Fruit fly (Drosophila melanogaster) whole organism, embryonic: ENCODE results near the gene CG14102.

ENCODE experiments used
- Adf1 ChIP-seq: fragments of 200-800 bp; sonication (Bioruptor generic); IDR thresholded peaks from 2 replicates; pipeline ENCODE4 v1.3.6; 2022; ENCODE audit warnings: missing biosample characterization, missing genetic modification characterization
- B-H1 ChIP-seq: fragments of 200-800 bp; sonication (Bioruptor generic); IDR thresholded peaks from 3 replicates; pipeline ENCODE4 v1.3.6; 2022; ENCODE audit warnings: missing biosample characterization, missing genetic modification characterization
- BtbVII ChIP-seq: fragments of 200-800 bp; sonication (Bioruptor generic); optimal IDR thresholded peaks from 3 replicates; lab custom pipeline; 2017; ENCODE audit warnings: missing biosample characterization, mild to moderate bottlenecking, missing genetic modification characterization
- CG12071 ChIP-seq: fragments of 200-800 bp; sonication (Bioruptor generic); optimal IDR thresholded peaks from 3 replicates; lab custom pipeline; 2018; ENCODE audit warnings: missing biosample characterization, mild to moderate bottlenecking, missing genetic modification characterization
- CG12391 ChIP-seq: fragments of 200-800 bp; sonication (Bioruptor generic); optimal IDR thresholded peaks from 3 replicates; lab custom pipeline; 2018; ENCODE audit warnings: missing biosample characterization, mild to moderate bottlenecking, missing genetic modification characterization, moderate library complexity
- CG13624 ChIP-seq: fragments of 200-800 bp; sonication (Bioruptor generic); optimal IDR thresholded peaks from 2 replicates; lab custom pipeline; 2016; ENCODE audit warnings: missing biosample characterization, missing genetic modification characterization
- CG13894 ChIP-seq: fragments of 200-800 bp; sonication (Bioruptor generic); optimal IDR thresholded peaks from 3 replicates; lab custom pipeline; 2018; ENCODE audit warnings: missing biosample characterization, mild to moderate bottlenecking, missing genetic modification characterization, moderate library complexity
- CG14710 ChIP-seq: fragments of 200-800 bp; sonication (Bioruptor generic); optimal IDR thresholded peaks from 3 replicates; lab custom pipeline; 2019; ENCODE audit warnings: missing biosample characterization, mild to moderate bottlenecking, missing genetic modification characterization, moderate library complexity
- CG15011 ChIP-seq: fragments of 200-800 bp; sonication (Bioruptor generic); optimal IDR thresholded peaks from 3 replicates; lab custom pipeline; 2018; ENCODE audit warnings: missing biosample characterization, mild to moderate bottlenecking, missing genetic modification characterization
- CG1603 ChIP-seq: fragments of 200-800 bp; sonication (Bioruptor generic); optimal IDR thresholded peaks from 2 replicates; lab custom pipeline; 2019; ENCODE audit warnings: missing biosample characterization, mild to moderate bottlenecking, missing genetic modification characterization, moderate library complexity
- CG17802 ChIP-seq: fragments of 200-800 bp; sonication (Bioruptor generic); optimal IDR thresholded peaks from 2 replicates; lab custom pipeline; 2018; ENCODE audit warnings: missing biosample characterization, mild to moderate bottlenecking, missing genetic modification characterization, moderate library complexity
- CG1792 ChIP-seq: fragments of 200-800 bp; sonication (Bioruptor generic); optimal IDR thresholded peaks from 2 replicates; lab custom pipeline; 2016; ENCODE audit warnings: missing biosample characterization, missing genetic modification characterization
- CG1832 ChIP-seq: fragments of 200-800 bp; sonication (Bioruptor generic); optimal IDR thresholded peaks from 2 replicates; lab custom pipeline; 2017; ENCODE audit warnings: missing biosample characterization, mild to moderate bottlenecking, missing genetic modification characterization, inconsistent platforms
- CG2120 ChIP-seq: fragments of 200-800 bp; sonication (Bioruptor generic); optimal IDR thresholded peaks from 3 replicates; lab custom pipeline; 2016; ENCODE audit warnings: missing biosample characterization, missing genetic modification characterization
- CG2712 ChIP-seq: fragments of 200-800 bp; optimal IDR thresholded peaks from 3 replicates; lab custom pipeline; 2019; ENCODE audit warnings: missing biosample characterization, mild to moderate bottlenecking, missing genetic modification characterization, moderate library complexity
- CG4730 ChIP-seq: fragments of 200-800 bp; sonication (Bioruptor generic); IDR thresholded peaks from 2 replicates; pipeline ENCODE4 v1.3.6; 2022; ENCODE audit warnings: missing biosample characterization, missing genetic modification characterization
- CG6175 ChIP-seq: fragments of 200-800 bp; sonication (Bioruptor generic); IDR thresholded peaks from 3 replicates; pipeline ENCODE4 v1.3.6; 2022; ENCODE audit warnings: missing biosample characterization, missing genetic modification characterization
- CG6683 ChIP-seq: fragments of 200-800 bp; sonication (Bioruptor generic); optimal IDR thresholded peaks from 2 replicates; lab custom pipeline; 2017; ENCODE audit warnings: missing biosample characterization, mild to moderate bottlenecking, missing genetic modification characterization, missing genetic modification reagents
- CG7786 ChIP-seq: fragments of 200-800 bp; sonication (Bioruptor generic); optimal IDR thresholded peaks from 2 replicates; lab custom pipeline; 2016; ENCODE audit warnings: missing biosample characterization, missing genetic modification characterization
- CG8388 ChIP-seq: fragments of 200-800 bp; sonication (Bioruptor generic); optimal IDR thresholded peaks from 2 replicates; lab custom pipeline; 2019; ENCODE audit warnings: missing biosample characterization, mild to moderate bottlenecking, missing genetic modification characterization, moderate library complexity
- CrebB ChIP-seq: fragments of 200-800 bp; sonication (Bioruptor generic); optimal IDR thresholded peaks from 3 replicates; lab custom pipeline; 2018; ENCODE audit warnings: missing biosample characterization, mild to moderate bottlenecking, missing genetic modification characterization
- Dek ChIP-seq: fragments of 200-800 bp; sonication (Bioruptor generic); optimal IDR thresholded peaks from 3 replicates; lab custom pipeline; 2019; ENCODE audit warnings: missing biosample characterization, mild to moderate bottlenecking, missing genetic modification characterization, moderate library complexity
- Dip2 ChIP-seq: fragments of 200-800 bp; sonication (Bioruptor generic); IDR thresholded peaks from 2 replicates; pipeline ENCODE4 v1.3.6; 2022; ENCODE audit warnings: missing biosample characterization, missing genetic modification characterization
- Ets65A ChIP-seq: fragments of 200-800 bp; sonication (Bioruptor generic); peaks from one replicate; lab custom pipeline; 2016; ENCODE audit warnings: missing biosample characterization, missing genetic modification characterization
- GATAe ChIP-seq: fragments of 200-800 bp; sonication (Bioruptor generic); conservative IDR thresholded peaks from 2 replicates; pipeline ENCODE4 v1.3.6; 2022; ENCODE audit warnings: missing biosample characterization, missing genetic modification characterization
- Lhr ChIP-seq: fragments of 200-800 bp; sonication (Bioruptor generic); optimal IDR thresholded peaks from 3 replicates; lab custom pipeline; 2017; ENCODE audit warnings: mild to moderate bottlenecking, missing biosample characterization, missing genetic modification reagents, missing genetic modification characterization
- Lpt ChIP-seq: fragments of >200 bp; optimal IDR thresholded peaks from 2 replicates; lab custom pipeline; 2018; ENCODE audit warnings: missing biosample characterization, missing genetic modification characterization
- MBD-R2 ChIP-seq: fragments of 200-800 bp; sonication (Bioruptor generic); IDR thresholded peaks from 2 replicates; pipeline ENCODE4 v1.3.6; 2022; ENCODE audit warnings: missing biosample characterization, missing genetic modification characterization
- Oaz ChIP-seq: fragments of 200-800 bp; sonication (Bioruptor generic); IDR thresholded peaks from 2 replicates; pipeline ENCODE4 v1.3.6; 2022; ENCODE audit warnings: missing biosample characterization, missing genetic modification characterization
- Optix ChIP-seq: fragments of 200-800 bp; sonication (Bioruptor generic); IDR thresholded peaks from 3 replicates; pipeline ENCODE4 v1.3.6; 2022; ENCODE audit warnings: missing biosample characterization, missing genetic modification characterization
- Sin3A ChIP-seq: fragments of >200 bp; optimal IDR thresholded peaks from 2 replicates; lab custom pipeline; 2018
- Sry-β ChIP-seq: fragments of 200-800 bp; sonication (Bioruptor generic); optimal IDR thresholded peaks from 2 replicates; lab custom pipeline; 2018; ENCODE audit warnings: missing biosample characterization, mild to moderate bottlenecking, missing genetic modification characterization, moderate library complexity
- Vsx1 ChIP-seq: fragments of 200-800 bp; sonication (Bioruptor generic); optimal IDR thresholded peaks from 2 replicates; lab custom pipeline; 2017; ENCODE audit warnings: missing biosample characterization, mild to moderate bottlenecking, missing genetic modification characterization, missing genetic modification reagents
- br ChIP-seq: fragments of >200 bp; optimal IDR thresholded peaks from 2 replicates; lab custom pipeline; 2017
- danr ChIP-seq: fragments of 200-800 bp; sonication (Bioruptor generic); IDR thresholded peaks from 2 replicates; pipeline ENCODE4 v1.3.6; 2022; ENCODE audit warnings: missing biosample characterization, missing genetic modification characterization
- emc ChIP-seq: fragments of 200-800 bp; sonication (Bioruptor generic); optimal IDR thresholded peaks from 2 replicates; lab custom pipeline; 2016; ENCODE audit warnings: missing biosample characterization, missing genetic modification characterization
- eve ChIP-seq, 2 experiments: fragments of >200 bp; optimal IDR thresholded peaks; 2 replicates each; lab custom pipeline; 2017; ENCODE audit warnings: missing biosample characterization in 2 of 2, missing genetic modification characterization in 2 of 2
- ewg ChIP-seq: fragments of 200-800 bp; sonication (Bioruptor generic); optimal IDR thresholded peaks from 3 replicates; lab custom pipeline; 2017; ENCODE audit warnings: mild to moderate bottlenecking, missing biosample characterization, missing genetic modification reagents, missing genetic modification characterization
- ftz-f1 ChIP-seq: fragments of 200-800 bp; sonication (Bioruptor generic); optimal IDR thresholded peaks from 2 replicates; lab custom pipeline; 2016; ENCODE audit warnings: missing biosample characterization, missing genetic modification characterization
- inv ChIP-seq: fragments of 200-800 bp; sonication (Bioruptor generic); IDR thresholded peaks from 2 replicates; pipeline ENCODE4 v1.3.6; 2022; ENCODE audit warnings: missing biosample characterization, missing genetic modification characterization; ENCODE audit not compliant: partially characterized antibody
- lab ChIP-seq: fragments of 200-800 bp; sonication (Bioruptor generic); optimal IDR thresholded peaks from 3 replicates; lab custom pipeline; 2017; ENCODE audit warnings: missing biosample characterization, missing genetic modification characterization, mild to moderate bottlenecking, moderate library complexity, missing genetic modification reagents
- luna ChIP-seq: fragments of 200-800 bp; sonication (Bioruptor generic); optimal IDR thresholded peaks from 2 replicates; lab custom pipeline; 2016; ENCODE audit warnings: missing biosample characterization, missing genetic modification characterization
- oc ChIP-seq: fragments of 200-800 bp; sonication (Bioruptor generic); optimal IDR thresholded peaks from 2 replicates; lab custom pipeline; 2018; ENCODE audit warnings: missing biosample characterization, mild to moderate bottlenecking, missing genetic modification characterization, moderate library complexity
- p53 ChIP-seq: fragments of 200-800 bp; sonication (Bioruptor generic); optimal IDR thresholded peaks from 2 replicates; lab custom pipeline; 2016; ENCODE audit warnings: missing biosample characterization, missing genetic modification characterization
- tin ChIP-seq: fragments of 200-800 bp; sonication (Bioruptor generic); optimal IDR thresholded peaks from 3 replicates; lab custom pipeline; 2016; ENCODE audit warnings: missing biosample characterization, missing genetic modification characterization
- tna ChIP-seq: fragments of 200-800 bp; sonication (Bioruptor generic); IDR thresholded peaks from 2 replicates; pipeline ENCODE4 v1.3.6; 2022; ENCODE audit warnings: missing biosample characterization, missing genetic modification characterization; ENCODE audit not compliant: partially characterized antibody
- tup ChIP-seq: fragments of 200-800 bp; sonication (Bioruptor generic); optimal IDR thresholded peaks from 2 replicates; lab custom pipeline; 2016; ENCODE audit warnings: missing biosample characterization, mild to moderate bottlenecking, missing genetic modification characterization, moderate library complexity
- unc-4 ChIP-seq: fragments of 200-800 bp; sonication (Bioruptor generic); IDR thresholded peaks from 2 replicates; pipeline ENCODE4 v1.3.6; 2022; ENCODE audit warnings: missing biosample characterization, missing genetic modification characterization; ENCODE audit not compliant: partially characterized antibody
- vvl ChIP-seq: fragments of 200-800 bp; sonication (Bioruptor generic); IDR thresholded peaks from 2 replicates; pipeline ENCODE4 v1.3.6; 2022; ENCODE audit warnings: missing biosample characterization, missing genetic modification characterization
- zfh2 ChIP-seq: fragments of 200-800 bp; sonication (Bioruptor generic); optimal IDR thresholded peaks from 2 replicates; lab custom pipeline; 2016; ENCODE audit warnings: missing biosample characterization, missing genetic modification characterization

CG14102 gene

DNA sequence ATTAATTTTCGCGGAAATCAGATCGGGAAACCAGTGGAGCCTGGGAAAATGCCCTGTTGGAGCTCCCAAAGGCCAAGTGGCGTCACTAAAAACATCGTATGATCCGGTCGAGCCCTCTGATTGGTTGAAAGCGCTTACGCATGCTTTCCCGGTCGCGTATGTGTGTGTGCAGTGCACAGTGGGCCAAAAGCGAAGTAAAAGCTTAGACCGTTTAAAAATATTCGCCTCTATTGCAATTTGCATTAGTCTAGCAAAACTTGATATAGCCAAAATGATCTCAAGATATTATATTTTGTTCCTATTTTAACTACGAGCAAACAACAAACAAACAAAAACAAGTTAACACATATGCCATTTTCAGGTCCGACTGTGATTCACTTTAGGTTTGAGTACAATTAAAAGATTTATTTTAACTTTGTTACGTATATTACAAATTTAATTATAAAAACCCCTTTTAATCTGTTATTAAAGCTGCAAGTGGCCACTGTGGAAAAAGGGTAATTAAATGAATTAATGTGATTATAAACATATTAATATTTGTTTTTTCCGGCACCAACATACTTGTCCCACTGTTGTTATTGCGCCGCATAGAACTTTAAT is 6.8 kb downstream of the CG14102 start (continued):
- TF ChIP-seq tna (GFP tag; lab: Robert Waterston, UW) (peak; percentile 18; the same call in 1 of the 2 replicates), Oaz (GFP tag; lab: Robert Waterston, UW) (no peak; the same call in 1 of the 2 replicates), unc-4 (GFP tag; lab: Robert Waterston, UW) (no peak), ewg (GFP tag; lab: Kevin White, UChicago) (peak; percentile 79), ftz-f1 (GFP tag; lab: Kevin White, UChicago) (no peak), lab (GFP tag; lab: Kevin White, UChicago) (peak; percentile 91), CG7786 (GFP tag; lab: Kevin White, UChicago) (peak; percentile 81), danr (no peak), CG6175 (GFP tag; lab: Robert Waterston, UW) (peak; percentile 66; the same call in 2 of the 3 replicates), zfh2 (GFP tag; lab: Kevin White, UChicago) (peak; percentile 76), luna (GFP tag; lab: Kevin White, UChicago) (no peak), CG4730 (GFP tag; lab: Robert Waterston, UW) (0 out of 2 replicates have a peak, but pooled peaks have one; percentile 38), Sin3A (lab: Kevin White, UChicago) (no peak), CG12071 (GFP tag; lab: Kevin White, UChicago) (peak; percentile 70), BtbVII (GFP tag; lab: Kevin White, UChicago) (peak; percentile 93), CG8388 (GFP tag; lab: Kevin White, UChicago) (peak; percentile 72), CrebB (tag; lab: Kevin White, UChicago) (peak; percentile 65), Lhr (GFP tag; lab: Kevin White, UChicago) (peak; percentile 57), CG17802 (tag; lab: Kevin White, UChicago) (peak; percentile 44), CG15011 (GFP tag; lab: Kevin White, UChicago) (peak; percentile 88), eve (GFP tag; optimal IDR thresholded peaks at IDR 0.05; lab: Kevin White, UChicago) (no peak), CG2712 (peak; percentile 88), Sry-β (GFP tag; lab: Kevin White, UChicago) (peak; percentile 30), br (lab: Kevin White, UChicago) (no peak), CG1792 (GFP tag; lab: Kevin White, UChicago) (peak; percentile 53), tup (peak; percentile 54), inv (peak; percentile 42), CG1603 (tag; lab: Kevin White, UChicago) (peak; percentile 69), CG6683 (GFP tag; lab: Kevin White, UChicago) (peak; percentile 66), emc (peak; percentile 36), GATAe (GFP tag; lab: Robert Waterston, UW) (no peak; the same call in 1 of the 2 replicates), tin (peak; percentile 84), Optix (GFP tag; lab: Robert Waterston, UW) (peak; percentile 59; the same call in 2 of the 3 replicates), CG12391 (tag; lab: Kevin White, UChicago) (peak; percentile 88), Lpt (no peak), CG2120 (GFP tag; lab: Kevin White, UChicago) (peak; percentile 90), vvl (peak; percentile 87), oc (tag; lab: Kevin White, UChicago) (no peak), Adf1 (GFP tag; lab: Robert Waterston, UW) (peak; percentile 56), CG14710 (tag; lab: Kevin White, UChicago) (peak; percentile 77), p53 (no peak), MBD-R2 (GFP tag; lab: Robert Waterston, UW) (peak; percentile 45), CG13624 (GFP tag; lab: Kevin White, UChicago) (peak; percentile 85), Vsx1 (GFP tag; lab: Kevin White, UChicago) (no peak), CG1832 (GFP tag; lab: Kevin White, UChicago) (no peak), Ets65A (GFP tag; lab: Kevin White, UChicago) (peak; percentile 96), Dip2 (GFP tag; lab: Robert Waterston, UW) (no peak), Dek (tag; lab: Kevin White, UChicago) (peak; percentile 77), B-H1 (peak; percentile 57; the same call in 2 of the 3 replicates), CG13894 (tag; lab: Kevin White, UChicago) (no peak)
